Worm (Caenorhabditis elegans) whole organism, L2 larva: ENCODE measurements around the gene T04A8.13.

ENCODE experiments used
- lin-13 ChIP-seq: fragments of 150-350 bp; optimal IDR thresholded peaks from 2 replicates; lab custom pipeline; 2014; ENCODE audit warnings: missing biosample characterization, missing genetic modification reagents, missing genetic modification characterization
- ztf-11 ChIP-seq: sonication (generic microtip); optimal IDR thresholded peaks from 2 replicates; lab custom pipeline; 2017; ENCODE audit warnings: missing biosample characterization, missing genetic modification characterization

ce11 chrIII:4695057-4695456, 11.7 kb upstream of the T04A8.13 start, which contains the start of gene T04A8.7:
- no peak for TF ChIP-seq ztf-11 (tag; lab: Kevin White, UChicago)
- no peak for TF ChIP-seq lin-13
